Worm (Caenorhabditis elegans) whole organism, midembryonic: Measurements from ENCODE around the gene wrn-1.

ENCODE experiments used
- flt-1 ChIP-seq: fragments of 200-800 bp; sonication (Bioruptor generic); IDR thresholded peaks from 2 replicates; pipeline ENCODE4 v1.3.6; 2022; ENCODE audit warnings: missing genetic modification characterization, missing compliant biosample characterization
- tab-1 ChIP-seq: fragments of 200-800 bp; sonication (Bioruptor generic); IDR thresholded peaks from 2 replicates; pipeline ENCODE4 v1.3.6; 2022; ENCODE audit warnings: missing genetic modification characterization, missing compliant biosample characterization

- TF ChIP-seq tab-1 (GFP tag; lab: Robert Waterston, UW) (no peak), flt-1 (GFP tag; lab: Robert Waterston, UW) (no peak)
Measured at ce11 chrII:6562203-6562867, 7.6 kb downstream of the wrn-1 start.
